Fruit fly (Drosophila melanogaster) whole organism, adult: ENCODE results near the gene Snapin.
A peak's percentile ranks its signal among the peaks of the same experiment; 100 is the strongest.

Experiments
- CG11617 ChIP-seq: fragments of 200-800 bp; sonication (Bioruptor generic); optimal IDR thresholded peaks from 2 replicates; lab custom pipeline; 2017; ENCODE audit warnings: mild to moderate bottlenecking, missing biosample characterization, missing genetic modification reagents, missing genetic modification characterization
- CG12768 ChIP-seq: fragments of 200-800 bp; sonication (Bioruptor generic); optimal IDR thresholded peaks from 2 replicates; lab custom pipeline; 2017; ENCODE audit warnings: missing biosample characterization, missing genetic modification characterization, mild to moderate bottlenecking, moderate library complexity, missing genetic modification reagents
- CG14711 ChIP-seq: fragments of 200-800 bp; sonication (Bioruptor generic); optimal IDR thresholded peaks from 2 replicates; lab custom pipeline; 2018; ENCODE audit warnings: missing biosample characterization, mild to moderate bottlenecking, missing genetic modification characterization, moderate library complexity
- CG1620 ChIP-seq: fragments of 200-800 bp; sonication (Bioruptor generic); optimal IDR thresholded peaks from 2 replicates; lab custom pipeline; 2016; ENCODE audit warnings: missing biosample characterization, missing genetic modification characterization
- CG33017 ChIP-seq: fragments of 200-800 bp; sonication (Bioruptor generic); optimal IDR thresholded peaks from 2 replicates; lab custom pipeline; 2018; ENCODE audit warnings: missing biosample characterization, mild to moderate bottlenecking, missing genetic modification characterization, moderate library complexity
- CG5204 ChIP-seq: fragments of 200-800 bp; sonication (Bioruptor generic); optimal IDR thresholded peaks from 2 replicates; lab custom pipeline; 2016; ENCODE audit warnings: missing biosample characterization, missing genetic modification characterization
- CG7045 ChIP-seq: fragments of 200-800 bp; sonication (Bioruptor generic); optimal IDR thresholded peaks from 2 replicates; lab custom pipeline; 2017; ENCODE audit warnings: missing biosample characterization, mild to moderate bottlenecking, missing genetic modification characterization
- CG7101 ChIP-seq: fragments of 200-800 bp; sonication (Bioruptor generic); optimal IDR thresholded peaks from 2 replicates; lab custom pipeline; 2018; ENCODE audit warnings: missing biosample characterization, mild to moderate bottlenecking, missing genetic modification characterization, moderate library complexity
- Clk ChIP-seq: fragments of 200-800 bp; sonication (Bioruptor generic); optimal IDR thresholded peaks from 2 replicates; lab custom pipeline; 2017; ENCODE audit warnings: missing biosample characterization, missing genetic modification characterization
- Crg-1 ChIP-seq: fragments of 200-800 bp; sonication (Bioruptor generic); optimal IDR thresholded peaks from 2 replicates; lab custom pipeline; 2016; ENCODE audit warnings: missing biosample characterization, missing genetic modification characterization
- Hr96 ChIP-seq: fragments of 200-800 bp; sonication (Bioruptor generic); optimal IDR thresholded peaks from 2 replicates; lab custom pipeline; 2016; ENCODE audit warnings: missing biosample characterization, missing genetic modification characterization
- Mnt ChIP-seq: fragments of 200-800 bp; sonication (Bioruptor generic); optimal IDR thresholded peaks from 2 replicates; lab custom pipeline; 2016; ENCODE audit warnings: missing biosample characterization, mild to moderate bottlenecking, missing genetic modification characterization
- bab1 ChIP-seq: fragments of 200-800 bp; sonication (Bioruptor generic); optimal IDR thresholded peaks from 3 replicates; lab custom pipeline; 2019; ENCODE audit warnings: missing biosample characterization, mild to moderate bottlenecking, missing genetic modification characterization, moderate library complexity
- cic ChIP-seq: fragments of 200-800 bp; sonication (Bioruptor generic); optimal IDR thresholded peaks from 2 replicates; lab custom pipeline; 2017; ENCODE audit warnings: missing biosample characterization, mild to moderate bottlenecking, missing genetic modification characterization, moderate library complexity
- cnc ChIP-seq, 2 experiments: fragments of >200 bp; optimal IDR thresholded peaks; 2 replicates each; lab custom pipeline; 2017
- kay ChIP-seq: fragments of 200-800 bp; sonication (Bioruptor generic); peaks from one replicate; lab custom pipeline; 2016; ENCODE audit warnings: missing biosample characterization, missing genetic modification characterization, borderline replicate concordance
- ovo ChIP-seq: fragments of 200-800 bp; sonication (Bioruptor generic); optimal IDR thresholded peaks from 2 replicates; lab custom pipeline; 2016; ENCODE audit warnings: missing biosample characterization, missing genetic modification characterization
- pad ChIP-seq: fragments of 200-800 bp; sonication (Bioruptor generic); optimal IDR thresholded peaks from 3 replicates; lab custom pipeline; 2017; ENCODE audit warnings: missing biosample characterization, missing genetic modification characterization, mild to moderate bottlenecking, moderate library complexity, missing genetic modification reagents
- tj ChIP-seq: fragments of 200-800 bp; sonication (Bioruptor generic); optimal IDR thresholded peaks from 3 replicates; lab custom pipeline; 2017; ENCODE audit warnings: missing biosample characterization, mild to moderate bottlenecking, missing genetic modification characterization, moderate library complexity
- toe ChIP-seq: fragments of 200-800 bp; sonication (Bioruptor generic); optimal IDR thresholded peaks from 2 replicates; lab custom pipeline; 2016; ENCODE audit warnings: missing biosample characterization, missing genetic modification characterization

The Snapin gene

dm6 chr2L:2737561-2737960 is 21.9 kb downstream of the Snapin start:
- TF ChIP-seq tj = no peak
- TF ChIP-seq CG12768 = no peak
- no peak for TF ChIP-seq kay (GFP tag; lab: Kevin White, UChicago)
- no peak for TF ChIP-seq toe
- TF ChIP-seq Mnt (GFP tag; lab: Kevin White, UChicago) = no peak
- no peak for TF ChIP-seq bab1 (GFP tag; lab: Kevin White, UChicago)
- no peak for TF ChIP-seq CG33017 (tag; lab: Kevin White, UChicago)
- no peak for TF ChIP-seq cnc (optimal IDR thresholded peaks at IDR 0.05; lab: Kevin White, UChicago)
- no peak for TF ChIP-seq Clk (GFP tag; lab: Kevin White, UChicago)
- TF ChIP-seq CG11617 (GFP tag; lab: Kevin White, UChicago) = no peak
- TF ChIP-seq Crg-1 = no peak
- TF ChIP-seq Hr96 (GFP tag; lab: Kevin White, UChicago) = no peak
- TF ChIP-seq CG7045 (GFP tag; lab: Kevin White, UChicago) = no peak
- TF ChIP-seq CG1620 = no peak
- TF ChIP-seq ovo (GFP tag; lab: Kevin White, UChicago) = no peak

DNA sequence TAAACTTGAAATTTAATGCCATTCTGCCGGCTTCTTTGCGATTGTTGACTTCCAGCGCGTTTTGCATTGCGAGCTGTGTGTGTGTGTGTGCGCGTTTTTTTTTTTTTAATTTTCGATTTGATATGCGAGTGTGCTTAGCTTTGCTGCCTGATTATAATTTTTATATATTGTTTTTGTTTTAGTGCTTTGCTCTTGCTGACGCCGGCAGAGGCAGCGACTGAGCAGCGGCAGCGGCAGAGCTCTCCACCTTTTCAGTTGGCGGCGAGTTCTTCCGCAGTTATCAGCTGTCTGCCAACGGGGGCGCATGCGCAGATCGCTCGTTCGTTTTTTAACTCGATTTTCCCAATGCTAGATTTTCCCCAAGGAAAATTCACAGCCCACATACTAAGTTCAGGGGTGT is 23.9 kb downstream of the Snapin start:
- TF ChIP-seq CG5204 (GFP tag; lab: Kevin White, UChicago) (no peak), tj (peak; percentile 32)

DNA sequence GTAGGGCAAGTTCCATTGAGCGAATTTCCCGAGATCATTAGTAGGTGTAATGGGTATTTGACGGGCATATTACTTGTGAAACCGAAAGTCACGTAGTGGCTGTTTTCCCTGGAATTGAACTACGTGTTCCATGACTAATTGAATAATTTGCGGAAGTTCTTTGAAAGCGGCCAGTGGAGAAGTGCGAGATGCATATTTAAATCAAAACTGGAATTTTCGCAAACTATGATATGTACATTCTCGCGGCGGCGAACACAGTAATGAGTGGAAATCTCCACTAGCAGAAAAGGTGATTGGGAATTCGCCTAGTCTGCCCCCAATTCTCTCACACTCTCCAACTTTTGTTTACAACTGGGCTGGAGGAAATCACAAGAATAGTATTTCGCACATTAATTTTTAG is 24.5 kb downstream of the Snapin start:
- TF ChIP-seq CG33017 (tag; lab: Kevin White, UChicago) (no peak), CG1620 (peak; percentile 11), Mnt (GFP tag; lab: Kevin White, UChicago) (no peak), kay (GFP tag; lab: Kevin White, UChicago) (no peak), cnc (optimal IDR thresholded peaks at IDR 0.05; lab: Kevin White, UChicago) (no peak), CG12768 (peak; percentile 0), CG7101 (no peak), CG14711 (tag; lab: Kevin White, UChicago) (no peak)

DNA sequence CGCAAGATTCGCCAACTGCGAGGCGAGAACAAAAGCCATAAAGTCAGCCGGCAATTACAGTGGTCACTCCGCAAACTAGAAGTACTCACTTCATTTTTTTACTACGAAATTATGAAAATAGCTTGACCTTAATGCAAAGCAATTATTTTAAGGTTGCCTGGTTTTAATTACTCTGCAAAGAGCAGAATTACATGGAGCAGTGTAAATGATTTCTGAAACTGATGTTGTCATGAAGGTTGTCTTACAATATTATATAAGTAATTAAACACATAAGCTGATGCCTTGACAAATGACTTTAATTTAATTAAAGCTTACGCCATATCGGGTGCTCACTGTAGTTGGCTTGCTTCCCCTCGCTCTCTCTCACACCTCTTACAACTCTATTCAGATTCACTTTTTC is 25.3 kb downstream of the Snapin start:
- TF ChIP-seq CG11617 (GFP tag; lab: Kevin White, UChicago) (peak; percentile 47), CG33017 (tag; lab: Kevin White, UChicago) (no peak), Clk (GFP tag; lab: Kevin White, UChicago) (no peak), CG1620 (peak; percentile 38), Mnt (GFP tag; lab: Kevin White, UChicago) (no peak), CG5204 (GFP tag; lab: Kevin White, UChicago) (no peak), ovo (GFP tag; lab: Kevin White, UChicago) (no peak), cnc (optimal IDR thresholded peaks at IDR 0.05; lab: Kevin White, UChicago) (no peak), pad (GFP tag; lab: Kevin White, UChicago) (peak; percentile 61), tj (peak; percentile 42), Crg-1 (peak; percentile 48), Hr96 (GFP tag; lab: Kevin White, UChicago) (peak; percentile 9), CG7045 (GFP tag; lab: Kevin White, UChicago) (peak; percentile 52), CG14711 (tag; lab: Kevin White, UChicago) (peak; percentile 60), cic (GFP tag; lab: Kevin White, UChicago) (no peak), bab1 (GFP tag; lab: Kevin White, UChicago) (peak; percentile 90), CG12768 (no peak), kay (GFP tag; lab: Kevin White, UChicago) (peak; percentile 25), CG7101 (peak; percentile 65), toe (peak; percentile 34)

DNA sequence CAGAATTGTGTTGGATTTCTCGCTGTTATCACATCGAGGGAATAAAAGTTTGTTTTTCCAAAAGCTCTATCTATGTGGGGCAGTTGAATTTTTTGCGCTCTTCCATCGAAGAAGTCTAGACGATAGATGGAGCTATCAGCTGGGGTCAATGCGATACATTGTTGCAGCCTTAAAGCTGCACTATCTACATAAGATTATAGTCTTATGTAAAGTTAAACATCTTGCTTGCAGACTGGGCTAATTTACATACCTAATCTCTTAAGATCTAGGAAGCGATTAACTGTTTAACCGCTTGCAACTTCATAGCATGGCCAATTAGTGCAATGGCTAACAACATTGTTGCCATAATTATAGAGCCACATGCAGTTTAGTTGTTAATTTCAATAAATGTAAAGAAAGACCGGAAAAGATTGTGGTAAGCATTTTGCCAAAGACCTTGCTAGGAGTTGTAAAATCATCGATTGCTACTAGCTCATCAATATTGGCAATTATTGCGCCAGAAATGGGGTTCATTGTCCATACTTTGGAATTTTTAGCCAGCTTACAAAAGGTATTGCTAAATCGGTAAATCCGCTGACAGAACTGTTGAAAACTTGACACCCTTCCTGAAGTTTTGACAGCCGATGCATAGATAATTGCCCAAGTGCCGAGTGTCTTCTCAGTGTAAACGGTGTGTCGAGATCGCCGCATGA is 27.2 kb downstream of the Snapin start:
- TF ChIP-seq cic (GFP tag; lab: Kevin White, UChicago) (no peak), tj (peak; percentile 92)

DNA sequence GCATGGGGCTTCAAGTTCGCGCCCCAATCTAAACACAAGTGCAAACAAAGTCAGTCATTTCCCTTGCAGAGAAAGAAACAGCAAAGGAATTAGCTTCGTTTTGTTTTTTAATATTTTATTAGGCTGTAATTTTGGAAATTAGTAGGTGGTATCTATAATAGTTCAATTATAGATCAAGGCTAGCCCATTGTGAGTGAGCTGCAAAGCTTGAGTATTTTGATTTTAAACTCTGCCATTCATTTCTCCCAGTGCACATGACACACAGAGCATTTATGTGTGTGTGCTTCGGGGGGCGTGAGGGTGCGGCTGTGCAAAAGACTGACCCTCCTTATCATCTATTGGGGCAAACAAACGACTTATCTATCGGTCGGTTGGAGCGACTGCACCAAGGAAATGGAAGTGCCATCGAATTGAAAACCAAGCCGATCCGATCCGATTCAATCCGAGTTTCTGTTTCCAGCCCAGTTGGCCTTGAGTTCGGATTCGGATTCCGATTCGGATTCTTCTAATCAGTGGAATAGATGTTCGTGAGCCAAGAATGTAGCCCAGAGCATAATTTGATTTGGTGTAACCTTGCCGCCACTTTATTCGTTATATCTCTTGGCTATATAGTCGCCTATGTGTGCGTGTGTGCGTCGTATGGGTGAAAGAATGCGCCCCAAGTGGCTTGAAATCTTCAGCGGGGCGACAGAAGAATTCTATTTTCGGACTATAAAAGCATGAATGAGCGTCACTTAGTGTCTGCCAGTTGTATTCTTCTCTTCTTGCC is 27.9 kb downstream of the Snapin start:
- TF ChIP-seq CG14711 (tag; lab: Kevin White, UChicago) (peak; percentile 49), CG33017 (tag; lab: Kevin White, UChicago) (peak; percentile 23), CG11617 (GFP tag; lab: Kevin White, UChicago) (peak; percentile 45), CG1620 (peak; percentile 17), CG7045 (GFP tag; lab: Kevin White, UChicago) (peak; percentile 43), Crg-1 (no peak), CG5204 (GFP tag; lab: Kevin White, UChicago) (peak; percentile 43), CG7101 (peak; percentile 54), kay (GFP tag; lab: Kevin White, UChicago) (peak; percentile 59), tj (no peak), ovo (GFP tag; lab: Kevin White, UChicago) (no peak), toe (peak; percentile 47)

DNA sequence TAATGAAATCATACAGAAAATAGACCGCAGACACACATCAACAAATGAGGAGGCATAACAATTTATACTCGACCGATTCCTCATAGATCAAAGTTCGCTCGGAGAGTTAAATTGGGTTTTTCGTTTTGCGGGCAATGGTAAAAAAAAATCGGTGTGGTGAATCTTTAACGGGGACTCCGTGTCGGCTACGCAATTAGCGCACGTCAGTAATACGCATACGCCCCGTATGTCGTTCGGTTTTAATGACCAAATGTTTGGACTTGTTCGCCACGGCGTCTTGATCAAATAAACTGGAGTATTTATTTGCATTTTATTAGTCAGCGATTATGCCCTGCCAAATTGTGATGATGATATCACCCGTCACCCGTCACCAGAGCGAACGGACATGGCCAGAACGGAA is 28.7 kb downstream of the Snapin start:
- TF ChIP-seq cic (GFP tag; lab: Kevin White, UChicago) = no peak
- TF ChIP-seq kay (GFP tag; lab: Kevin White, UChicago) = peak; percentile 73
